Worm (Caenorhabditis elegans): ENCODE measurements around the gene oac-42.

The oac-42 gene

DNA sequence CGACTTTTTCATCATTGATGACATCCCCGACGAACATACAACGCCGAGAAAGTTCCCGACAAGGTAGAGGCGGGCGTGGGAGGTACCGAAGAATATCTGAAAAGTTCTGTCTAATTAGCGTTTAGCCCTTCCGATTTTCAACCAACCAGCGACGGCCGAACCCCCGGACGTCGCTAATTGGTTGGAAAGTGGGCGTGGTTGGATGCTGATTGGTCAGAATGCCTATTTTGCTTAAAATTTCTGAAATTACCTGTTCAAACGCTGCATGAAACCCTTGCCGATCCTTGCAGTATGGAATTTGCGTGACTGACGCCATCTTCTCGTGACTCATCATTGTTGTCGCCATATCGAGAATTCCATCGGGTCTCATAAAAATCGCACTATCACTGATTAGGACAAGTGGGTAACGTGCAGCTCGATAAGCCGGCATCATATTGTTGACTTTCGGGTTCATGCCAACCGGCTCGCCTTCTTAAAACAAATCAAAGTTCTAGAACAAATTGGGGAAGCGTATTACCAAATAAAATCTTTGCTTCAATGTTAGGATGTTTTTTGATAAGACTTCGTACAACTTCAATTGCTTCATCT lies 3.2 kb upstream of the oac-42 start:
- TF ChIP-seq pqm-1 (tag; optimal IDR thresholded peaks at IDR 0.05) = peak; percentile 84
- peak; percentile 60; the same call in 1 of the 2 replicates for TF ChIP-seq php-3 (GFP tag; IDR thresholded peaks at IDR 0.05)
- TF ChIP-seq nhr-77 (tag; optimal IDR thresholded peaks at IDR 0.05) = peak; percentile 32
- TF ChIP-seq hlh-11 (tag; optimal IDR thresholded peaks at IDR 0.05) = peak; percentile 79
- no peak for TF ChIP-seq unc-130 (GFP tag; optimal IDR thresholded peaks at IDR 0.05)
- peak; percentile 49 for TF ChIP-seq hlh-30 (tag; optimal IDR thresholded peaks at IDR 0.05; ENCODE audit: insufficient read depth)
- TF ChIP-seq dmd-6 (GFP tag; IDR thresholded peaks at IDR 0.05) = peak; percentile 86
- TF ChIP-seq mdl-1 (tag; optimal IDR thresholded peaks at IDR 0.05) = peak in 1 of 2 experiments; percentile 29
- no peak for TF ChIP-seq mxl-2 (GFP tag; conservative IDR thresholded peaks at IDR 0.05)
- TF ChIP-seq sdz-12 (GFP tag; optimal IDR thresholded peaks at IDR 0.05) = no peak
- no peak for TF ChIP-seq daf-8 (GFP tag; IDR thresholded peaks at IDR 0.05)
- TF ChIP-seq nhr-28 (tag; optimal IDR thresholded peaks at IDR 0.05) = peak; percentile 82
- TF ChIP-seq daf-16 (GFP tag; optimal IDR thresholded peaks at IDR 0.05) = no peak
- TF ChIP-seq daf-16 (tag; optimal IDR thresholded peaks at IDR 0.05) = peak; percentile 87
- TF ChIP-seq dve-1 (tag; optimal IDR thresholded peaks at IDR 0.05; ENCODE audit: insufficient read depth) = peak; percentile 48
- TF ChIP-seq mxl-3 (GFP tag; optimal IDR thresholded peaks at IDR 0.05) = peak; percentile 48
- TF ChIP-seq spr-1 (tag; optimal IDR thresholded peaks at IDR 0.05) = no peak

- TF ChIP-seq ZK337.2 (GFP tag; IDR thresholded peaks at IDR 0.05) (no peak), nhr-28 (tag; optimal IDR thresholded peaks at IDR 0.05) (peak; percentile 3)
Measured at ce11 chrV:15885967-15886366, 1.4 kb upstream of the oac-42 start, which contains the start of gene T06C12.9. Gene T06C12.9 (minus strand): TSS chrV:15886067.

ce11 chrV:15880705-15881104 lies 3.9 kb downstream of the oac-42 start:
- no peak for TF ChIP-seq set-16 (GFP tag; IDR thresholded peaks at IDR 0.05)
- no peak for TF ChIP-seq ceh-32 (tag; optimal IDR thresholded peaks at IDR 0.05; ENCODE audit: poor library complexity)
- TF ChIP-seq lin-1 (GFP tag; IDR thresholded peaks at IDR 0.05) = 0 out of 2 replicates have a peak, but pooled peaks have one; percentile 12
- no peak for TF ChIP-seq ceh-20 (GFP tag; IDR thresholded peaks at IDR 0.05)
- TF ChIP-seq dpl-1 (GFP tag; optimal IDR thresholded peaks at IDR 0.05) = no peak
- no peak for TF ChIP-seq D1046.2 (GFP tag; IDR thresholded peaks at IDR 0.05)
- TF ChIP-seq lin-39 (tag; optimal IDR thresholded peaks at IDR 0.05) = no peak
- TF ChIP-seq aha-1 (tag) = no peak
- no peak for TF ChIP-seq lin-15B (tag; optimal IDR thresholded peaks at IDR 0.05)
- peak; percentile 38 for TF ChIP-seq mes-2 (tag; optimal IDR thresholded peaks at IDR 0.05; ENCODE audit: poor library complexity, severe bottlenecking)
- TF ChIP-seq hlh-11 (tag; optimal IDR thresholded peaks at IDR 0.05) = peak; percentile 78
- TF ChIP-seq lin-13 (GFP tag; optimal IDR thresholded peaks at IDR 0.05) = no peak
- TF ChIP-seq zag-1 (tag; optimal IDR thresholded peaks at IDR 0.05) = no peak
- peak; percentile 51 to 60 for TF ChIP-seq lsy-2 (tag; optimal IDR thresholded peaks at IDR 0.05)
- no peak for TF ChIP-seq ama-1 (optimal IDR thresholded peaks at IDR 0.05)
- TF ChIP-seq Y5F2A.4 (GFP tag; optimal IDR thresholded peaks at IDR 0.05) = no peak
- no peak for TF ChIP-seq ceh-82 (tag; optimal IDR thresholded peaks at IDR 0.05)
- TF ChIP-seq unc-62 (GFP tag; optimal IDR thresholded peaks at IDR 0.05 in 1 of 2) = no peak
- no peak for TF ChIP-seq unc-62 (tag; optimal IDR thresholded peaks at IDR 0.05)
- peak; percentile 7 for TF ChIP-seq jun-1 (tag; optimal IDR thresholded peaks at IDR 0.05)
- no peak for TF ChIP-seq php-3 (GFP tag; IDR thresholded peaks at IDR 0.05)
- peak; percentile 73 for TF ChIP-seq zip-2 (tag; optimal IDR thresholded peaks at IDR 0.05)
- peak; percentile 82 for TF ChIP-seq cey-2 (tag; optimal IDR thresholded peaks at IDR 0.05; ENCODE audit: borderline replicate concordance, insufficient read depth)
- peak; percentile 69 for TF ChIP-seq dve-1 (tag; optimal IDR thresholded peaks at IDR 0.05; ENCODE audit: insufficient read depth)
- no peak for TF ChIP-seq mdt-29 (GFP tag; IDR thresholded peaks at IDR 0.05)
- TF ChIP-seq nhr-76 (tag; optimal IDR thresholded peaks at IDR 0.05) = no peak
- no peak for TF ChIP-seq fkh-10 (GFP tag; optimal IDR thresholded peaks at IDR 0.05)
- TF ChIP-seq F44E2.7 (GFP tag; IDR thresholded peaks at IDR 0.05) = no peak
- TF ChIP-seq lin-29 (GFP tag; IDR thresholded peaks at IDR 0.05) = no peak
- TF ChIP-seq ztf-7 (tag; optimal IDR thresholded peaks at IDR 0.05) = peak; percentile 95
- TF ChIP-seq Y105C5A.15 (GFP tag; IDR thresholded peaks at IDR 0.05) = no peak
- no peak for TF ChIP-seq egl-43 (GFP tag; IDR thresholded peaks at IDR 0.05)
- no peak for TF ChIP-seq daf-12 (tag; optimal IDR thresholded peaks at IDR 0.05)
- peak; percentile 26 for TF ChIP-seq nhr-11 (tag; optimal IDR thresholded peaks at IDR 0.05)
